Worm (Caenorhabditis elegans): ENCODE measurements around the gene fbxb-85.

Gene fbxb-85

ce11 chrIII:10870814-10871213 lies 22.1 kb upstream of the fbxb-85 start:
- no peak for TF ChIP-seq ref-1 (GFP tag; conservative IDR thresholded peaks at IDR 0.05)
- TF ChIP-seq med-1 (GFP tag; optimal IDR thresholded peaks at IDR 0.05; ENCODE audit: insufficient read depth), result no peak
- no peak for TF ChIP-seq ztf-23 (GFP tag; IDR thresholded peaks at IDR 0.05)
- TF ChIP-seq cog-1 (tag; optimal IDR thresholded peaks at IDR 0.05), result no peak
- TF ChIP-seq klf-2 (GFP tag; conservative IDR thresholded peaks at IDR 0.05), result no peak
- TF ChIP-seq T22C8.4 (GFP tag; IDR thresholded peaks at IDR 0.05), result no peak
- no peak for TF ChIP-seq tab-1 (GFP tag; IDR thresholded peaks at IDR 0.05)
- TF ChIP-seq flt-1 (GFP tag; IDR thresholded peaks at IDR 0.05), result no peak
- TF ChIP-seq ztf-29 (GFP tag; IDR thresholded peaks at IDR 0.05), result no peak

ce11 chrIII:10870161-10870560 lies 21.4 kb upstream of the fbxb-85 start:
- TF ChIP-seq cog-1 (tag; optimal IDR thresholded peaks at IDR 0.05), result no peak
- TF ChIP-seq ztf-23 (GFP tag; IDR thresholded peaks at IDR 0.05), result no peak
- TF ChIP-seq T22C8.4 (GFP tag; IDR thresholded peaks at IDR 0.05), result no peak
- no peak for TF ChIP-seq ztf-29 (GFP tag; IDR thresholded peaks at IDR 0.05)
- no peak for TF ChIP-seq ref-1 (GFP tag; conservative IDR thresholded peaks at IDR 0.05)
- TF ChIP-seq tab-1 (GFP tag; IDR thresholded peaks at IDR 0.05), result no peak
- no peak for TF ChIP-seq klf-2 (GFP tag; conservative IDR thresholded peaks at IDR 0.05)
- no peak for TF ChIP-seq flt-1 (GFP tag; IDR thresholded peaks at IDR 0.05)
- TF ChIP-seq med-1 (GFP tag; optimal IDR thresholded peaks at IDR 0.05; ENCODE audit: insufficient read depth), result no peak

ce11 chrIII:10869595-10869994 lies 20.8 kb upstream of the fbxb-85 start:
- no peak for TF ChIP-seq cog-1 (tag; optimal IDR thresholded peaks at IDR 0.05)
- TF ChIP-seq ztf-23 (GFP tag; IDR thresholded peaks at IDR 0.05), result no peak
- no peak for TF ChIP-seq med-1 (GFP tag; optimal IDR thresholded peaks at IDR 0.05; ENCODE audit: insufficient read depth)
- no peak for TF ChIP-seq T22C8.4 (GFP tag; IDR thresholded peaks at IDR 0.05)
- TF ChIP-seq ref-1 (GFP tag; conservative IDR thresholded peaks at IDR 0.05), result no peak
- TF ChIP-seq klf-2 (GFP tag; conservative IDR thresholded peaks at IDR 0.05), result no peak
- no peak for TF ChIP-seq ztf-29 (GFP tag; IDR thresholded peaks at IDR 0.05)
- TF ChIP-seq flt-1 (GFP tag; IDR thresholded peaks at IDR 0.05), result no peak
- TF ChIP-seq tab-1 (GFP tag; IDR thresholded peaks at IDR 0.05), result no peak

- TF ChIP-seq ztf-29 (GFP tag; IDR thresholded peaks at IDR 0.05) (no peak), T22C8.4 (GFP tag; IDR thresholded peaks at IDR 0.05) (peak; percentile 30; the same call in 1 of the 2 replicates), cog-1 (tag; optimal IDR thresholded peaks at IDR 0.05) (peak; percentile 35)
These were observed 20.1 kb upstream of the fbxb-85 start, which contains the start of the genes cey-4 and vps-50 for ce11 chrIII:10868653-10869392. cey-4 (minus strand) TSS chrIII:10868703. vps-50 (plus strand) TSS chrIII:10869193.

ce11 chrIII:10867086-10867485 lies 18.3 kb upstream of the fbxb-85 start:
- TF ChIP-seq tab-1 (GFP tag; IDR thresholded peaks at IDR 0.05) (no peak), med-1 (GFP tag; optimal IDR thresholded peaks at IDR 0.05; ENCODE audit: insufficient read depth) (no peak), ref-1 (GFP tag; conservative IDR thresholded peaks at IDR 0.05) (no peak)

ce11 chrIII:10861375-10861774 lies 12.6 kb upstream of the fbxb-85 start:
- TF ChIP-seq cog-1 (tag; optimal IDR thresholded peaks at IDR 0.05) (no peak), T22C8.4 (GFP tag; IDR thresholded peaks at IDR 0.05) (peak; percentile 84)

ce11 chrIII:10857984-10858383 lies 9.2 kb upstream of the fbxb-85 start, which contains the start of gene oxi-1:
oxi-1 (plus strand) TSS chrIII:10858284.
- TF ChIP-seq med-1 (GFP tag; optimal IDR thresholded peaks at IDR 0.05; ENCODE audit: insufficient read depth) (no peak), flt-1 (GFP tag; IDR thresholded peaks at IDR 0.05) (no peak), klf-2 (GFP tag; conservative IDR thresholded peaks at IDR 0.05) (no peak), tab-1 (GFP tag; IDR thresholded peaks at IDR 0.05) (no peak), cog-1 (tag; optimal IDR thresholded peaks at IDR 0.05) (no peak), ztf-29 (GFP tag; IDR thresholded peaks at IDR 0.05) (no peak), T22C8.4 (GFP tag; IDR thresholded peaks at IDR 0.05) (no peak), ztf-23 (GFP tag; IDR thresholded peaks at IDR 0.05) (no peak), ref-1 (GFP tag; conservative IDR thresholded peaks at IDR 0.05) (no peak)

ce11 chrIII:10856830-10857229 lies 8.1 kb upstream of the fbxb-85 start:
- TF ChIP-seq med-1 (GFP tag; optimal IDR thresholded peaks at IDR 0.05; ENCODE audit: insufficient read depth) (no peak), ztf-29 (GFP tag; IDR thresholded peaks at IDR 0.05) (no peak), ref-1 (GFP tag; conservative IDR thresholded peaks at IDR 0.05) (peak; percentile 28; the same call in 1 of the 2 replicates), cog-1 (tag; optimal IDR thresholded peaks at IDR 0.05) (no peak), flt-1 (GFP tag; IDR thresholded peaks at IDR 0.05) (peak; percentile 66; the same call in 1 of the 2 replicates), T22C8.4 (GFP tag; IDR thresholded peaks at IDR 0.05) (0 out of 2 replicates have a peak, but pooled peaks have one; percentile 32), klf-2 (GFP tag; conservative IDR thresholded peaks at IDR 0.05) (peak; percentile 70; the same call in 1 of the 2 replicates), ztf-23 (GFP tag; IDR thresholded peaks at IDR 0.05) (peak; percentile 78), tab-1 (GFP tag; IDR thresholded peaks at IDR 0.05) (no peak)

- no peak for TF ChIP-seq med-1 (GFP tag; optimal IDR thresholded peaks at IDR 0.05; ENCODE audit: insufficient read depth)
- no peak for TF ChIP-seq flt-1 (GFP tag; IDR thresholded peaks at IDR 0.05)
- TF ChIP-seq cog-1 (tag; optimal IDR thresholded peaks at IDR 0.05), result no peak
- TF ChIP-seq T22C8.4 (GFP tag; IDR thresholded peaks at IDR 0.05), result no peak
- no peak for TF ChIP-seq tab-1 (GFP tag; IDR thresholded peaks at IDR 0.05)
- TF ChIP-seq ref-1 (GFP tag; conservative IDR thresholded peaks at IDR 0.05), result no peak
- no peak for TF ChIP-seq ztf-23 (GFP tag; IDR thresholded peaks at IDR 0.05)
- no peak for TF ChIP-seq klf-2 (GFP tag; conservative IDR thresholded peaks at IDR 0.05)
- TF ChIP-seq ztf-29 (GFP tag; IDR thresholded peaks at IDR 0.05), result no peak
These were observed 6.7 kb upstream of the fbxb-85 start, which contains the start of gene Y39A1C.1 for ce11 chrIII:10855398-10855880. Y39A1C.1 (plus strand) TSS chrIII:10855448.

- no peak for TF ChIP-seq ref-1 (GFP tag; conservative IDR thresholded peaks at IDR 0.05)
- no peak for TF ChIP-seq T22C8.4 (GFP tag; IDR thresholded peaks at IDR 0.05)
- TF ChIP-seq ztf-23 (GFP tag; IDR thresholded peaks at IDR 0.05), result peak; percentile 35; the same call in 1 of the 2 replicates
These were observed 3.9 kb downstream of the fbxb-85 start, which contains the start of gene pde-12 for ce11 chrIII:10844873-10845272. pde-12 (minus strand) TSS chrIII:10845020.
